Fruit fly (Drosophila melanogaster) Kc167 (cell line): Measurements from ENCODE around the gene vers.

ENCODE experiments used
- Myc ChIP-seq: fragments of >200 bp; optimal IDR thresholded peaks from 2 replicates; lab custom pipeline; 2017; ENCODE audit warnings: missing external identifiers
- Sin3A ChIP-seq: fragments of >200 bp; optimal IDR thresholded peaks from 2 replicates; lab custom pipeline; 2018; ENCODE audit warnings: missing external identifiers
- insv ChIP-seq: fragments of >200 bp; optimal IDR thresholded peaks from 3 replicates; lab custom pipeline; 2018; ENCODE audit warnings: missing external identifiers
- ttk ChIP-seq: sonication (Bioruptor generic); optimal IDR thresholded peaks from 2 replicates; lab custom pipeline; 2017; ENCODE audit warnings: missing external identifiers

DNA sequence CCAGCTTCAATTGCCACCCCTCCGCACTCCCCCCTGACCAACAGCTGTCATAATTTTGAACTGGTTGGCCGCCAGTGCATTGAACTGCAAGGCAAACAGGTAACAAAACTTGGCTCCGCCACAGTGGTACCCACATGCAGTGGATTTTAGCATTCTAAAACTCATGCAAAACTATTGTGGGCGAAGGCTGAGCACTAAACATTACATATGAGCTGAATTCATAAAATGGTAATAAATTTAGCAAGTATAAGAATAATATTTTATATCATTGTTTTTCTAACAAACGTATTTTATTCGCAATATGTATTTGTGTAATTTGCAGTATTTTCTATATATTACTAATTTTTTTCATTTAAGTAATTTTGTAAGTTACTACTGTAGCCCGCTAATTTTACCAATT is 43.5 kb upstream of the vers start:
- no peak for TF ChIP-seq insv (lab: Kevin White, UChicago)
- no peak for TF ChIP-seq Myc (lab: Kevin White, UChicago)
- no peak for TF ChIP-seq Sin3A (lab: Kevin White, UChicago)
- TF ChIP-seq ttk (lab: Kevin White, UChicago), result no peak
